Fruit fly (Drosophila melanogaster): ENCODE results near the gene NijB.

DNA sequence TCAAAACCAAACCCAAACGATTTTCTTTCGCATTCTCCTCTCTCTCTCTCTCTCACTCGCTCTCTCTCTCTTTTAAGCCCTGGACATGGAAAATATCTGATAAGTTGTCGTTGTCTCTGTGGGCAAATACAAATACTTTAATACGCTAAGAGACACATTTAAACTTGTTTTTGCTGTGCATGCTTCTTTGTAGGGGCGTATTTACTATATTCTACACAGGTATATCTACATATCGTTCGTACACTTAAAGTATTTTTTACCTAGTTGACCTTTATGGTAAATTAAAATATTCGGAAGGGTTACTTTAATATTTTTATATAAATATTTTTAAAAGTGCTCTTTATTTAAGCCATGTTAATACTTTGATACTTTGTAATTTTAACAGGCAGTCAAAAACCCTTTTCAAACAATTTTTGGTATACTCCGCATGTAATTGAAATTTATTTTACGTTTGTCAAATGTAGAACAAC lies 45.9 kb upstream of the NijB start:
- no peak for TF ChIP-seq bab1 (GFP tag; optimal IDR thresholded peaks at IDR 0.05)
- TF ChIP-seq kay (GFP tag; ENCODE audit: borderline replicate concordance), result no peak
- TF ChIP-seq pad (GFP tag; optimal IDR thresholded peaks at IDR 0.05), result peak; percentile 91
- TF ChIP-seq cic (GFP tag; optimal IDR thresholded peaks at IDR 0.05), result no peak
- TF ChIP-seq CG7045 (GFP tag; optimal IDR thresholded peaks at IDR 0.05), result no peak
- no peak for TF ChIP-seq cnc (optimal IDR thresholded peaks at IDR 0.05)
- no peak for TF ChIP-seq CG7101 (tag; optimal IDR thresholded peaks at IDR 0.05)

Data from whole organism, adult.